Fruit fly (Drosophila melanogaster): Measurements from ENCODE around the gene Pcp.

Pcp gene

DNA sequence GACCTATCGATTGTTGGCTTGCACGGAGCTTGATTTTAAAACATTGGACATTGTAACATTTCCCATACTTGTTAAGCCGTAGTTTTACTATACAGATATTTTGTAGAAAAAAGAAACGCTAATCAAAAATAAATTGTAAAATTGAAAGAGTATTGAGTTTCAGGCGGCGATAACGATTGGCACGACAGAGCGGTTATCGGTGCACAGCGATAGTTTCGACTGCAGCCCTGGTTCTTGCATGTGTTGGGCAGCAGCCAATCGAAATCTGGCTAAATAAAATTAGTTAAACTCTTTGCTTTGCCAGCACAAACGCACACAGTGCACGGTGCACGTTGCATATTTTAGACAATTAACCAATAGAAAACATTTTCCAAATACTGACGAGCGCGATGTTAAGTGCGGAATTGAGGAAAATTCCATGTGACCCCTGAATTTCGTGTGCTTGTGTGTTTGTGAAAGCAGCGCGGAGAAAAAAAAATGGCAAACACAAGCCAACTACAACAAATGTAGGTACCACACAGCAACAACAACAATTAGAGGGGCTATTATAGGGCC is 16.4 kb downstream of the Pcp start, which contains the start of gene milt (continued):
- TF ChIP-seq tio (GFP tag; optimal IDR thresholded peaks at IDR 0.05) (no peak), Aef1 (GFP tag; IDR thresholded peaks at IDR 0.05) (no peak), CG7987 (GFP tag; optimal IDR thresholded peaks at IDR 0.05) (no peak), CG10979 (tag; optimal IDR thresholded peaks at IDR 0.05) (no peak), CG13894 (tag; optimal IDR thresholded peaks at IDR 0.05) (no peak), kay (GFP tag; optimal IDR thresholded peaks at IDR 0.05) (no peak), CG11456 (GFP tag; IDR thresholded peaks at IDR 0.05) (no peak), Med (GFP tag) (peak; percentile 72), CG14014 (GFP tag; IDR thresholded peaks at IDR 0.05) (no peak), CG8359 (GFP tag; optimal IDR thresholded peaks at IDR 0.05; ENCODE audit: borderline replicate concordance) (no peak), amos (GFP tag; IDR thresholded peaks at IDR 0.05; ENCODE audit: partially characterized antibody) (peak; percentile 90), CG7271 (tag; optimal IDR thresholded peaks at IDR 0.05) (no peak), CG13123 (GFP tag; optimal IDR thresholded peaks at IDR 0.05) (no peak), CG15514 (GFP tag; optimal IDR thresholded peaks at IDR 0.05) (peak; percentile 40), Spps (tag; optimal IDR thresholded peaks at IDR 0.05) (no peak), CG32772 (GFP tag; IDR thresholded peaks at IDR 0.05) (no peak), Atf6 (GFP tag; IDR thresholded peaks at IDR 0.05) (no peak), CG11723 (GFP tag; optimal IDR thresholded peaks at IDR 0.05) (no peak), CG17829 (tag; optimal IDR thresholded peaks at IDR 0.05) (peak; percentile 1), cg (GFP tag; optimal IDR thresholded peaks at IDR 0.05) (no peak), sisA (GFP tag; IDR thresholded peaks at IDR 0.05) (no peak), Ets97D (GFP tag; optimal IDR thresholded peaks at IDR 0.05) (peak; percentile 52), CG9932 (GFP tag; IDR thresholded peaks at IDR 0.05) (no peak), HLHmδ (GFP tag; optimal IDR thresholded peaks at IDR 0.05) (no peak), disco-r (GFP tag; optimal IDR thresholded peaks at IDR 0.05) (no peak), CG9817 (tag; optimal IDR thresholded peaks at IDR 0.05) (no peak), unpg (GFP tag; optimal IDR thresholded peaks at IDR 0.05) (no peak), hb (GFP tag; IDR thresholded peaks at IDR 0.05; ENCODE audit: partially characterized antibody) (peak; percentile 92), CG15073 (GFP tag; optimal IDR thresholded peaks at IDR 0.05) (no peak), Abd-B (GFP tag; optimal IDR thresholded peaks at IDR 0.05) (no peak), B-H1 (GFP tag; IDR thresholded peaks at IDR 0.05) (no peak), crc (GFP tag; optimal IDR thresholded peaks at IDR 0.05) (no peak), Dbx (GFP tag; IDR thresholded peaks at IDR 0.05) (0 out of 3 replicates have a peak, but pooled peaks have one; percentile 27), fd102C (GFP tag; optimal IDR thresholded peaks at IDR 0.05) (no peak), sr (GFP tag; IDR thresholded peaks at IDR 0.05) (no peak), CG34224 (GFP tag; IDR thresholded peaks at IDR 0.05; ENCODE audit: partially characterized antibody) (peak; percentile 79), CG11504 (tag; optimal IDR thresholded peaks at IDR 0.05) (no peak), Atf3 (GFP tag; optimal IDR thresholded peaks at IDR 0.05) (no peak), ssp (GFP tag; IDR thresholded peaks at IDR 0.05) (no peak), CG10366 (GFP tag; IDR thresholded peaks at IDR 0.05) (no peak), Mad (GFP tag; optimal IDR thresholded peaks at IDR 0.05) (no peak), vnd (GFP tag; IDR thresholded peaks at IDR 0.05; ENCODE audit: partially characterized antibody) (peak; percentile 86), CG17359 (tag; optimal IDR thresholded peaks at IDR 0.05) (no peak), ham (GFP tag; IDR thresholded peaks at IDR 0.05) (no peak), CG2202 (tag; optimal IDR thresholded peaks at IDR 0.05) (no peak), vvl (GFP tag; IDR thresholded peaks at IDR 0.05) (no peak), CG31365 (tag; optimal IDR thresholded peaks at IDR 0.05) (no peak), CG1647 (GFP tag; optimal IDR thresholded peaks at IDR 0.05) (no peak), Dip3 (GFP tag; optimal IDR thresholded peaks at IDR 0.05) (no peak), Chrac-16 (GFP tag; optimal IDR thresholded peaks at IDR 0.05) (no peak), ttk (GFP tag; IDR thresholded peaks at IDR 0.05) (no peak)
